Worm (Caenorhabditis elegans): Measurements from ENCODE around the gene ent-5.

ent-5 gene

ce11 chrX:4606389-4606880, 42.6 kb downstream of the ent-5 start (continued):
- TF ChIP-seq duxl-1 (tag; optimal IDR thresholded peaks at IDR 0.05; ENCODE audit: poor library complexity) (peak; percentile 26), vab-7 (GFP tag; IDR thresholded peaks at IDR 0.05) (peak; percentile 66), ceh-20 (GFP tag; IDR thresholded peaks at IDR 0.05) (peak; percentile 95), D1046.2 (GFP tag; IDR thresholded peaks at IDR 0.05) (peak; percentile 53; the same call in 1 of the 2 replicates), rbr-2 (tag; optimal IDR thresholded peaks at IDR 0.05) (peak; percentile 76), madf-5 (GFP tag; IDR thresholded peaks at IDR 0.05) (0 out of 4 replicates have a peak, but pooled peaks of 1 of the 2 experiments have one; percentile 57), nhr-48 (tag; optimal IDR thresholded peaks at IDR 0.05) (peak; percentile 56), gei-8 (GFP tag; optimal IDR thresholded peaks at IDR 0.05) (peak; percentile 93), arid-1 (GFP tag; conservative IDR thresholded peaks at IDR 0.05) (peak; percentile 84)

ce11 chrX:4605828-4606227, 43.2 kb downstream of the ent-5 start, which contains the start of gene spat-3:
spat-3 (minus strand) TSS chrX:4605928.
- TF ChIP-seq F37D6.2 (tag; optimal IDR thresholded peaks at IDR 0.05) (no peak), saeg-2 (GFP tag; IDR thresholded peaks at IDR 0.05) (no peak), sdz-12 (GFP tag; optimal IDR thresholded peaks at IDR 0.05) (no peak), F44E2.7 (GFP tag; IDR thresholded peaks at IDR 0.05) (no peak), ZK337.2 (GFP tag; IDR thresholded peaks at IDR 0.05) (no peak), cey-2 (tag; optimal IDR thresholded peaks at IDR 0.05; ENCODE audit: borderline replicate concordance, insufficient read depth) (no peak), duxl-1 (tag; optimal IDR thresholded peaks at IDR 0.05; ENCODE audit: poor library complexity) (no peak), nhr-6 (tag; optimal IDR thresholded peaks at IDR 0.05) (no peak), dpl-1 (GFP tag; optimal IDR thresholded peaks at IDR 0.05) (no peak), lin-13 (GFP tag; optimal IDR thresholded peaks at IDR 0.05) (no peak), zfp-2 (tag; optimal IDR thresholded peaks at IDR 0.05) (no peak), ceh-44 (GFP tag; IDR thresholded peaks at IDR 0.05) (no peak), lin-38 (GFP tag; IDR thresholded peaks at IDR 0.05) (no peak), F10B5.3 (tag; optimal IDR thresholded peaks at IDR 0.05) (no peak), daf-19 (GFP tag; conservative IDR thresholded peaks at IDR 0.05) (no peak), zip-11 (GFP tag; IDR thresholded peaks at IDR 0.05) (no peak)

DNA sequence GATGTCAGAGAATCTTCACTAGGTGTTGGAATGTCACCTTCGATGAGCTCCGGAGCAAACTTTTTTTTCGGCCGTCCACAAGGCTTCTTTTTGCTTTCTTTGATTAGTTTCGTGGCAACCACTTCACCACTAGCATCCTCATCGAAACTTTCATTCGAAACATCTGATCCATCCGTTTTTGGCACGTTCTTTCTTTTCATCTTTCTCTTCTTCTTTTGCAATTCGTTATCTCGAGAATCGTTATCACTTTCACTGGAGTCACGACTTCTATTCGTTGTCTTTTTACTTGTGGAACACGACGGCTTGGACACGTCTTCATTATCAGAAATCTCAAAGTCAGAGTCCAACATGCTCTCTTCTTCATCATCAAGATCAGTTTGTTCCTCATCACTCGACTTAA, 44.8 kb downstream of the ent-5 start:
- TF ChIP-seq aha-1 (tag) (peak; percentile 2), zip-2 (tag; optimal IDR thresholded peaks at IDR 0.05) (no peak), unc-62 (GFP tag; optimal IDR thresholded peaks at IDR 0.05 in 1 of 2) (peak in 1 of 2 experiments; percentile 74), unc-62 (tag; optimal IDR thresholded peaks at IDR 0.05) (no peak)

DNA sequence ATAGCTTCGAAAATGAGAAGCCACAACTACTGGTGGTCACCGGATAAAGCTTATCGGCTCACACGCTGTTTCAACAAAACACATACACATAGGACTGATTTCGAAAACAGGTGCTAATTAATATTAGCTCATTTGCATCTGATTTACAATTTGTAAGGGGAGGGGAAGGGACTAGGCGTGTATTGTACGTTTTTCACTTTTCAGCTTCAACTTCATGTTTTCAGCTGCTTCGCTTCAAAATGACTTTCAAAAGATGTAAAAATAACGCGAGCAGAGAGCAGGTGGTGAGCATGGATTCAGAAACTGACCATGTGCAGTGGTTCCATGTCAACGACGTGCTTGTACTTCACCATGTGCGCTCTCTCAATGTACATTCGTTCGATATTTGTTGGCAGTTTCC, 48.0 kb downstream of the ent-5 start:
- TF ChIP-seq unc-62 (GFP tag; optimal IDR thresholded peaks at IDR 0.05 in 1 of 2) (peak in 1 of 2 experiments; percentile 94), unc-62 (tag; optimal IDR thresholded peaks at IDR 0.05) (no peak), mdl-1 (tag; optimal IDR thresholded peaks at IDR 0.05) (no peak), unc-130 (GFP tag; optimal IDR thresholded peaks at IDR 0.05) (no peak), unc-39 (tag; optimal IDR thresholded peaks at IDR 0.05) (no peak), F44E2.7 (GFP tag; IDR thresholded peaks at IDR 0.05) (no peak), lin-1 (GFP tag; IDR thresholded peaks at IDR 0.05) (no peak), F10B5.3 (tag; optimal IDR thresholded peaks at IDR 0.05) (no peak)

- no peak for TF ChIP-seq fos-1 (tag; optimal IDR thresholded peaks at IDR 0.05)
- peak; percentile 75 for TF ChIP-seq aha-1 (tag)
Observed at ce11 chrX:4599526-4599925, 49.5 kb downstream of the ent-5 start.
